Fruit fly (Drosophila melanogaster): Measurements from ENCODE around the gene CG16762.
A peak's percentile ranks its signal among the peaks of the same experiment; 100 is the strongest.

CG16762 gene

dm6 chr3L:2468509-2468908 is 6.9 kb downstream of the CG16762 start (continued):
- peak; percentile 52 for TF ChIP-seq CG1603 (tag; optimal IDR thresholded peaks at IDR 0.05)
- TF ChIP-seq CG17912 (GFP tag; optimal IDR thresholded peaks at IDR 0.05): no peak
- TF ChIP-seq CG4820 (GFP tag; optimal IDR thresholded peaks at IDR 0.05): no peak
- TF ChIP-seq mirr (GFP tag; optimal IDR thresholded peaks at IDR 0.05): no peak
- no peak for TF ChIP-seq CG2889 (GFP tag; IDR thresholded peaks at IDR 0.05)
- no peak for TF ChIP-seq CrebB (tag; optimal IDR thresholded peaks at IDR 0.05)
- no peak for TF ChIP-seq az2 (GFP tag; optimal IDR thresholded peaks at IDR 0.05)
- TF ChIP-seq ERR (GFP tag; optimal IDR thresholded peaks at IDR 0.05): no peak
- no peak for TF ChIP-seq CG10431 (GFP tag; optimal IDR thresholded peaks at IDR 0.05)
- no peak for TF ChIP-seq CG17328 (GFP tag; IDR thresholded peaks at IDR 0.05)
- TF ChIP-seq CG9932 (GFP tag; IDR thresholded peaks at IDR 0.05): no peak
- TF ChIP-seq seq (GFP tag; IDR thresholded peaks at IDR 0.05): no peak
- no peak for TF ChIP-seq ato (GFP tag; IDR thresholded peaks at IDR 0.05; ENCODE audit: partially characterized antibody)
- no peak for TF ChIP-seq CG9817 (tag; optimal IDR thresholded peaks at IDR 0.05)
- TF ChIP-seq fu2 (GFP tag; optimal IDR thresholded peaks at IDR 0.05): no peak
- TF ChIP-seq stwl (tag; optimal IDR thresholded peaks at IDR 0.05): peak; percentile 5
- TF ChIP-seq CG10654 (GFP tag; optimal IDR thresholded peaks at IDR 0.05): no peak
- TF ChIP-seq NC2α (GFP tag; optimal IDR thresholded peaks at IDR 0.05): no peak
- TF ChIP-seq NK7.1 (GFP tag; optimal IDR thresholded peaks at IDR 0.05): no peak
- no peak for TF ChIP-seq Mad (GFP tag; optimal IDR thresholded peaks at IDR 0.05)
- no peak for TF ChIP-seq CG30403 (GFP tag; optimal IDR thresholded peaks at IDR 0.05)
- no peak for TF ChIP-seq kay (GFP tag; optimal IDR thresholded peaks at IDR 0.05)
- TF ChIP-seq CG14965 (GFP tag; optimal IDR thresholded peaks at IDR 0.05; ENCODE audit: borderline replicate concordance): no peak
- TF ChIP-seq CG3281 (GFP tag; optimal IDR thresholded peaks at IDR 0.05): no peak
- no peak for TF ChIP-seq CG4282 (GFP tag; optimal IDR thresholded peaks at IDR 0.05)
- TF ChIP-seq Dad (GFP tag; optimal IDR thresholded peaks at IDR 0.05): no peak
- no peak for TF ChIP-seq ranshi (GFP tag; IDR thresholded peaks at IDR 0.05)
- no peak for TF ChIP-seq CG30020 (tag; optimal IDR thresholded peaks at IDR 0.05)
- TF ChIP-seq CG17802 (tag; optimal IDR thresholded peaks at IDR 0.05): no peak
- TF ChIP-seq nmo (GFP tag; optimal IDR thresholded peaks at IDR 0.05): no peak
- TF ChIP-seq CG5245 (GFP tag; optimal IDR thresholded peaks at IDR 0.05): no peak
- no peak for TF ChIP-seq cato (GFP tag; optimal IDR thresholded peaks at IDR 0.05; ENCODE audit: borderline replicate concordance)
- peak in 1 of 2 experiments; percentile 11 for TF ChIP-seq chif (GFP tag; optimal IDR thresholded peaks at IDR 0.05)
- TF ChIP-seq CG11723 (GFP tag; optimal IDR thresholded peaks at IDR 0.05): no peak
- TF ChIP-seq CG10565 (GFP tag; optimal IDR thresholded peaks at IDR 0.05): no peak
- TF ChIP-seq CG2202 (tag; optimal IDR thresholded peaks at IDR 0.05): peak; percentile 70
- no peak for TF ChIP-seq ssp (GFP tag; IDR thresholded peaks at IDR 0.05)
- TF ChIP-seq hth (optimal IDR thresholded peaks at IDR 0.05): no peak
- no peak for TF ChIP-seq luna (GFP tag; optimal IDR thresholded peaks at IDR 0.05)
- TF ChIP-seq CG12391 (tag; optimal IDR thresholded peaks at IDR 0.05): peak; percentile 27
- no peak for TF ChIP-seq rib (GFP tag; IDR thresholded peaks at IDR 0.05)
- no peak for TF ChIP-seq mld (GFP tag; IDR thresholded peaks at IDR 0.05; ENCODE audit: partially characterized antibody)
- TF ChIP-seq odd (GFP tag; optimal IDR thresholded peaks at IDR 0.05): no peak
- no peak for TF ChIP-seq Antp (GFP tag; optimal IDR thresholded peaks at IDR 0.05)
- no peak for TF ChIP-seq C15 (GFP tag; IDR thresholded peaks at IDR 0.05)
- TF ChIP-seq CG4424 (GFP tag; optimal IDR thresholded peaks at IDR 0.05): peak; percentile 4
- TF ChIP-seq abd-A (tag; optimal IDR thresholded peaks at IDR 0.05): no peak
- TF ChIP-seq disco-r (GFP tag; optimal IDR thresholded peaks at IDR 0.05): no peak
- TF ChIP-seq CG16815 (GFP tag; optimal IDR thresholded peaks at IDR 0.05): peak; percentile 6
- TF ChIP-seq CG2120 (GFP tag; optimal IDR thresholded peaks at IDR 0.05): no peak
- no peak for TF ChIP-seq ind (GFP tag; optimal IDR thresholded peaks at IDR 0.05)
- no peak for TF ChIP-seq lmd (GFP tag; IDR thresholded peaks at IDR 0.05)
- TF ChIP-seq CG8359 (GFP tag; optimal IDR thresholded peaks at IDR 0.05; ENCODE audit: borderline replicate concordance): no peak
